Worm (Caenorhabditis elegans) whole organism, L3 larva: ENCODE measurements around the gene col-91.

Source experiments
- R02D3.7 ChIP-seq: fragments of 150-350 bp; optimal IDR thresholded peaks from 2 replicates; lab custom pipeline; 2014; ENCODE audit warnings: missing biosample characterization, missing genetic modification characterization
- ceh-16 ChIP-seq: sonication (generic microtip); optimal IDR thresholded peaks from 2 replicates; lab custom pipeline; 2017; ENCODE audit warnings: missing biosample characterization, missing genetic modification characterization
- elt-2 ChIP-seq: sonication (generic microtip); optimal IDR thresholded peaks from 2 replicates; lab custom pipeline; 2016; ENCODE audit warnings: missing genetic modification reagents, mild to moderate bottlenecking, missing genetic modification characterization, missing compliant biosample characterization
- lin-15B ChIP-seq: fragments of 150-350 bp; optimal IDR thresholded peaks from 2 replicates; lab custom pipeline; 2014; ENCODE audit warnings: missing biosample characterization, missing genetic modification characterization
- unc-62 ChIP-seq: fragments of 150-350 bp; sonication (generic microtip); optimal IDR thresholded peaks from 4 replicates; lab custom pipeline; 2014; ENCODE audit warnings: missing biosample characterization, missing genetic modification reagents, missing genetic modification characterization
- zag-1 ChIP-seq: fragments of 150-350 bp; optimal IDR thresholded peaks from 2 replicates; lab custom pipeline; 2014; ENCODE audit warnings: missing biosample characterization, missing genetic modification characterization

DNA sequence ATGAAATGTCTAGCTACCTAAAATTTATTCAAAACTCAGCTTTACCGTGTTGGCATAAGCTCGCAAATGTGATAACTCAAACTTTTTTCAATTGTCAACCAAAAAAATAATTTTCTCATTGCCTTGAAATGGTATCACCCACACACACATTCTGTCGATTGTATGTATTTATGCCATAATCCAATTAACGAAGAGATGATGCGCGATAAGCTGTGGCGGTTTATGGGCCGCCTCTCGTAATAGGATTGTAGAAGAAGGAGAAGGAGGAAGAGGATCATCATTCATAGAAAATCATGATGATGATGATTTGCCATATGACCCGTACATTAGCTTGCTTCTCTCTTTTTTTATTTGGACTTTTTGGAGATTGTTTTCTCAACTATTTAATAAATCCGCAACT, 25.7 kb upstream of the col-91 start:
- no peak for TF ChIP-seq elt-2
- no peak for TF ChIP-seq ceh-16 (tag; lab: Kevin White, UChicago)
- TF ChIP-seq unc-62 (GFP tag; lab: Kevin White, UChicago) = no peak
- TF ChIP-seq lin-15B = no peak
- TF ChIP-seq R02D3.7 (tag; lab: Kevin White, UChicago) = no peak
- no peak for TF ChIP-seq zag-1 (tag; lab: Kevin White, UChicago)
